Fruit fly (Drosophila melanogaster) Kc167 (cell line): ENCODE measurements around the gene Dus1.

ENCODE experiments used
- Myc ChIP-seq: fragments of >200 bp; optimal IDR thresholded peaks from 2 replicates; lab custom pipeline; 2017; ENCODE audit warnings: missing external identifiers
- Sin3A ChIP-seq: fragments of >200 bp; optimal IDR thresholded peaks from 2 replicates; lab custom pipeline; 2018; ENCODE audit warnings: missing external identifiers
- h ChIP-seq: fragments of >200 bp; optimal IDR thresholded peaks from 3 replicates; lab custom pipeline; 2018; ENCODE audit warnings: missing external identifiers
- insv ChIP-seq: fragments of >200 bp; optimal IDR thresholded peaks from 3 replicates; lab custom pipeline; 2018; ENCODE audit warnings: missing external identifiers
- psq ChIP-seq: fragments of >200 bp; optimal IDR thresholded peaks from 2 replicates; lab custom pipeline; 2017; ENCODE audit warnings: missing external identifiers
- ttk ChIP-seq: sonication (Bioruptor generic); optimal IDR thresholded peaks from 2 replicates; lab custom pipeline; 2017; ENCODE audit warnings: missing external identifiers

Gene Dus1

dm6 chr2L:300877-301706, 29.5 kb upstream of the Dus1 start:
- TF ChIP-seq ttk (lab: Kevin White, UChicago) (no peak), h (lab: Kevin White, UChicago) (no peak)

- TF ChIP-seq insv (lab: Kevin White, UChicago) (no peak), Myc (lab: Kevin White, UChicago) (no peak), ttk (lab: Kevin White, UChicago) (no peak), Sin3A (lab: Kevin White, UChicago) (no peak), h (lab: Kevin White, UChicago) (no peak), psq (lab: Kevin White, UChicago) (no peak)
Measured at dm6 chr2L:300006-300405, 28.5 kb upstream of the Dus1 start.

- TF ChIP-seq ttk (lab: Kevin White, UChicago) (peak; percentile 67), psq (lab: Kevin White, UChicago) (no peak)
Measured at dm6 chr2L:299038-299437, 27.5 kb upstream of the Dus1 start.

DNA sequence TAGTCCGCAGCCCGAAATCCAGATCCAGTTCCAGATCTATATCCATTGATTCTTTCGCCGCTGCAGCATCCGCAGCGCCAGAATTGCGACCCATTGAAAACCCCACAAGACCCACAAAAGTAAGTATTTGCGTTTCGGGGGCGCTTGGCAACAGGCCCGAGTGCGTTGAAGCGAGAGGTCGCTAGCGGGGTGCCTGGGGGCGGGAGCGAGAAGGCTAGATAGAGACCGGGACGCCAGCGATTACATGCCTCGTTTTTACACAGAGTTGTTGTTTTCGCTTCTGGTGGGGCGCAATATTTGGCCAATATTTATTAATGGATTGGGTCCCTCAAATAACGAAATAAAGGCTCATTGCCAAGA, 26.7 kb upstream of the Dus1 start:
- no peak for TF ChIP-seq psq (lab: Kevin White, UChicago)
- no peak for TF ChIP-seq insv (lab: Kevin White, UChicago)
- no peak for TF ChIP-seq ttk (lab: Kevin White, UChicago)

dm6 chr2L:297480-298284, 26.1 kb upstream of the Dus1 start, which contains the start of gene Pi3K21B:
Gene Pi3K21B (plus strand): TSS chr2L:297880.
- TF ChIP-seq Myc (lab: Kevin White, UChicago) = no peak
- peak; percentile 39 for TF ChIP-seq h (lab: Kevin White, UChicago)

DNA sequence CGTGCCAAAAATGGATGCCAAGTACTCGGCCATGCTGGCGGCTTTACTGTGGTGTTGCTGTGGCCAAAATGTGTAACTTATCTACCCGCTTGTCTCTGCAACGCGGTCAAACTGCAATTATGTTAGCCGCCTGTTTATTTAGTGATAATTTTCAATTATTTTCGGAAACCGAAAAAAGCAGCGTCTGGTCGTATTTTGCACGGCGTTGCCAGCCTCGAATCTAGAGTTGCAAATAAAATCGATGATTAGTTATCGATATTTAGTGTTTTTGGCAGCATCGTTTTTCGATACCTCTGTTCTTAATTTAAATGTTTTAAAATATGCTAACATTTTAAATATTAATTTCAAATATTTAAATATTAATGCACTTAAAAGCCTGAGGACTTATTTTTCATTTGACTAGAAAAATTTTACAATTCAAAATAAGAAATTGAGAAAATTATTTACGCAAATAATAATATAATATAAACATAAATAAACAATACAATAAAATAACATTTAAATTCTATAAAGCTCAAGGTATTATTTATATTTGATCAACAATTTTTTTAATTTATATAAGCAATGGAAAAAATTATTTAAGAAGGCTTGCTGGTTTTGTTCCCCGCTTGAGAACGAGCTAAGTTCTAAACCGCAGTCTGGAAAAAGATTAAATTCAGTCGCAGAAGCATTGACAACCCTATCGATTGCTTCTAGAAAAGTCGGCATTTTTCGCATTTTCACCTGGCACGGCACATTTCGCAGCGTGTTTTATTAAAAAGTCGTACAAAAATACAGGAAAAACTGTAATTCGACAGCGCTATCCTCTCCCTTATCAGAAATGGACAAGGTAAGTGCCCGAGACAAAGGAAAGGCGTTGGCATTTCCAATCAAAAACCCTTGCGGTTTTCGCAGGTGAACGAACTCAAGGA, 23.2 kb upstream of the Dus1 start, which contains the start of the genes U2af38 and Stip1:
Gene U2af38, minus strand, starts transcription at position 230 of the 911 bp plus-strand sequence.
Gene Stip1, plus strand, starts transcription at position 671 of the 911 bp plus-strand sequence.
- no peak for TF ChIP-seq Myc (lab: Kevin White, UChicago)
- no peak for TF ChIP-seq h (lab: Kevin White, UChicago)
- no peak for TF ChIP-seq ttk (lab: Kevin White, UChicago)
- TF ChIP-seq Sin3A (lab: Kevin White, UChicago) = no peak
- TF ChIP-seq insv (lab: Kevin White, UChicago) = no peak
- TF ChIP-seq psq (lab: Kevin White, UChicago) = no peak

- TF ChIP-seq ttk (lab: Kevin White, UChicago) (no peak), insv (lab: Kevin White, UChicago) (no peak), Sin3A (lab: Kevin White, UChicago) (no peak), Myc (lab: Kevin White, UChicago) (no peak), h (lab: Kevin White, UChicago) (no peak), psq (lab: Kevin White, UChicago) (no peak)
Measured at dm6 chr2L:292301-292700, 20.8 kb upstream of the Dus1 start, which contains the start of gene CG11562. Gene CG11562 (plus strand): TSS chr2L:292419.

DNA sequence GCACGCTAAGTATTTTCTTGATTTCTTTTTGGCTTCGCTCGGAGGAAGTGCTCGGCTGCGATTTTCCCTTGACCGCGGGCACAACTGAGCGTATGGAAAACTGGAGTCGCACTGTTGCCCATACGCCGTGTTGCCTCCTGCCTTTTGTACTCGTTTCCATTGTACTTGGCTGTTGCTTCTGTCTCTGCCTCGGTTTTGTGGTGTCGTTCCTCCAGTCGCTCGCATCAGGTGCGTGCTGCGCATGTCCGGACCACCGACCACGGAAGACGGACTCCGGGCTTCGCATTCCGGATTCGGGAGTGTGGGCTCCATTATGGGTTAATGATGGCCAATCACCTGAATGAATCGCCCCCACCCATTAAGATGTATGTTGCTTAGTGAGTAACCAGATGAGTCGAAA, 20.1 kb upstream of the Dus1 start, which contains the start of gene CG3625:
Gene CG3625, minus strand, starts transcription at position 139 of the 400 bp plus-strand sequence.
- TF ChIP-seq insv (lab: Kevin White, UChicago) (no peak), ttk (lab: Kevin White, UChicago) (no peak), h (lab: Kevin White, UChicago) (no peak), psq (lab: Kevin White, UChicago) (no peak)

dm6 chr2L:290949-291348, 19.4 kb upstream of the Dus1 start:
- no peak for TF ChIP-seq Sin3A (lab: Kevin White, UChicago)
- TF ChIP-seq psq (lab: Kevin White, UChicago) = no peak
- TF ChIP-seq insv (lab: Kevin White, UChicago) = no peak
- TF ChIP-seq ttk (lab: Kevin White, UChicago) = no peak
- no peak for TF ChIP-seq Myc (lab: Kevin White, UChicago)
- TF ChIP-seq h (lab: Kevin White, UChicago) = no peak

DNA sequence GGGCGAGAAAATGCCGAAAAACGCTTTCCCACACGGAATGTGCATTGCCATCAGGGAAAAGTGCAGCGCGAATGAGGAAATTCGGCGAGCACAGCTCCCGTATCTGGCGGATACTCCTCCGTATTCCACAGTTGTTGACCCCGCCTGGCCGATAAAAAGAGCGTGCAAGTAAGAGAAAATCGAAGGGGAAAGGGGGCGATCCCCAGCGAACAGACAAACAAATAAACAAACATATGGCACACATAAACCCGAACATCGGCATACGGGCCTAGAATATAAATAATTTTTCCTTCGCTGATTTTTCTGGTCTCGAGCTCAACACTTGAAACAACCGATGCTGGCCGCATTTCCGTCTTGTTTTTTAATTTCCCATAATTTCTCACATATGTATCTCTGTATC, 18.8 kb upstream of the Dus1 start:
- TF ChIP-seq insv (lab: Kevin White, UChicago) (no peak), h (lab: Kevin White, UChicago) (no peak), Myc (lab: Kevin White, UChicago) (no peak), psq (lab: Kevin White, UChicago) (no peak), Sin3A (lab: Kevin White, UChicago) (no peak), ttk (lab: Kevin White, UChicago) (no peak)

DNA sequence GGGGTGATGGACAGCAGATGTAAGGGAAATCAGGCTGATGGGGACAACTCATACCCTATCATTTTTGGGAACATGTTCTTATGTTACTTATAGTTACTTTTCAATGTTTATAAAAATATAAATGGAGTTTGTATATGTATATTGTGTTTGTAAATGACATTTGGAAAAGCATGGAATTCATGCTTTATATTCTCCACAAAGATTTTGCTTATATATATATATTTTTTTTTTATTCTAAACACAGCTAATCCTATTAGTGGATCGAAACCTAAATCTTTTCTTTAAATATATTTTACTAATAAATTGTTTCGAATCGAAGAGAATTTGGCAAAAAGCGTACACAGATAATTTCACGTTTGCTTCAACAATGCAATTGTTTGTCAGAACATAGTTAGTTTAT, 17.5 kb upstream of the Dus1 start, which contains the start of gene Amnionless:
Gene Amnionless, minus strand, starts transcription at position 101 of the 400 bp plus-strand sequence.
- TF ChIP-seq h (lab: Kevin White, UChicago) = no peak
- no peak for TF ChIP-seq insv (lab: Kevin White, UChicago)
- no peak for TF ChIP-seq Sin3A (lab: Kevin White, UChicago)
- TF ChIP-seq psq (lab: Kevin White, UChicago) = no peak
- TF ChIP-seq ttk (lab: Kevin White, UChicago) = no peak
- TF ChIP-seq Myc (lab: Kevin White, UChicago) = no peak
